Fruit fly (Drosophila melanogaster) whole organism, embryonic: Measurements from ENCODE around the gene CG31313.
A peak's percentile ranks its signal among the peaks of the same experiment; 100 is the strongest.

Experiments used
- Abd-B ChIP-seq: fragments of 200-800 bp; sonication (Bioruptor generic); optimal IDR thresholded peaks from 2 replicates; lab custom pipeline; 2018; ENCODE audit warnings: missing biosample characterization, mild to moderate bottlenecking, missing genetic modification characterization, moderate library complexity
- Aef1 ChIP-seq: fragments of 200-800 bp; sonication (Bioruptor generic); IDR thresholded peaks from 3 replicates; pipeline ENCODE4 v1.3.6; 2022; ENCODE audit warnings: missing biosample characterization, missing genetic modification characterization
- Bdp1 ChIP-seq: fragments of 200-800 bp; sonication (Bioruptor generic); optimal IDR thresholded peaks from 3 replicates; lab custom pipeline; 2016; ENCODE audit warnings: missing biosample characterization, missing genetic modification characterization
- Bgb ChIP-seq: fragments of 200-800 bp; sonication (Bioruptor generic); IDR thresholded peaks from 2 replicates; pipeline ENCODE4 v1.3.6; 2022; ENCODE audit warnings: missing biosample characterization, missing genetic modification characterization; ENCODE audit not compliant: partially characterized antibody
- CG1024 ChIP-seq: fragments of 200-800 bp; sonication (Bioruptor generic); IDR thresholded peaks from 2 replicates; pipeline ENCODE4 v1.3.6; 2022; ENCODE audit warnings: missing biosample characterization, missing genetic modification characterization
- CG11093 ChIP-seq: fragments of 200-800 bp; sonication (Bioruptor generic); IDR thresholded peaks from 3 replicates; pipeline ENCODE4 v1.3.6; 2022; ENCODE audit warnings: missing biosample characterization, missing genetic modification characterization
- CG11560 ChIP-seq: fragments of 200-800 bp; sonication (Bioruptor generic); IDR thresholded peaks from 3 replicates; pipeline ENCODE4 v1.3.6; 2022; ENCODE audit warnings: missing biosample characterization, missing genetic modification characterization
- CG12071 ChIP-seq: fragments of 200-800 bp; sonication (Bioruptor generic); optimal IDR thresholded peaks from 3 replicates; lab custom pipeline; 2018; ENCODE audit warnings: missing biosample characterization, mild to moderate bottlenecking, missing genetic modification characterization
- CG12104 ChIP-seq: fragments of 200-800 bp; sonication (Bioruptor generic); optimal IDR thresholded peaks from 3 replicates; lab custom pipeline; 2016; ENCODE audit warnings: missing biosample characterization, missing genetic modification characterization
- CG12155 ChIP-seq: fragments of 200-800 bp; sonication (Bioruptor generic); optimal IDR thresholded peaks from 3 replicates; lab custom pipeline; 2016; ENCODE audit warnings: missing biosample characterization, missing genetic modification characterization
- CG1233 ChIP-seq: fragments of 200-800 bp; sonication (Bioruptor generic); optimal IDR thresholded peaks from 4 replicates; lab custom pipeline; 2018; ENCODE audit warnings: missing biosample characterization, mild to moderate bottlenecking, missing genetic modification characterization
- CG12769 ChIP-seq: fragments of 200-800 bp; sonication (Bioruptor generic); optimal IDR thresholded peaks from 2 replicates; lab custom pipeline; 2019; ENCODE audit warnings: missing biosample characterization, mild to moderate bottlenecking, missing genetic modification characterization, moderate library complexity
- CG2678 ChIP-seq: fragments of 200-800 bp; sonication (Bioruptor generic); optimal IDR thresholded peaks from 3 replicates; lab custom pipeline; 2019; ENCODE audit warnings: missing biosample characterization, mild to moderate bottlenecking, missing genetic modification characterization, moderate library complexity
- CG31365 ChIP-seq: fragments of 200-800 bp; sonication (Bioruptor generic); optimal IDR thresholded peaks from 2 replicates; lab custom pipeline; 2018; ENCODE audit warnings: missing biosample characterization, mild to moderate bottlenecking, missing genetic modification characterization
- CG3726 ChIP-seq: fragments of 200-800 bp; sonication (Bioruptor generic); IDR thresholded peaks from 3 replicates; pipeline ENCODE4, ENCODE4 v1.3.6; 2022; ENCODE audit warnings: missing biosample characterization, missing genetic modification characterization
- CG4424 ChIP-seq: fragments of 200-800 bp; sonication (Bioruptor generic); optimal IDR thresholded peaks from 3 replicates; lab custom pipeline; 2016; ENCODE audit warnings: missing biosample characterization, missing genetic modification characterization
- CG4820 ChIP-seq: fragments of 200-800 bp; sonication (Bioruptor generic); optimal IDR thresholded peaks from 3 replicates; lab custom pipeline; 2016; ENCODE audit warnings: missing biosample characterization, missing genetic modification characterization
- CG4854 ChIP-seq: fragments of 200-800 bp; sonication (Bioruptor generic); optimal IDR thresholded peaks from 2 replicates; lab custom pipeline; 2016; ENCODE audit warnings: missing biosample characterization, missing genetic modification characterization, inconsistent platforms
- CG6683 ChIP-seq: fragments of 200-800 bp; sonication (Bioruptor generic); optimal IDR thresholded peaks from 2 replicates; lab custom pipeline; 2017; ENCODE audit warnings: missing biosample characterization, mild to moderate bottlenecking, missing genetic modification characterization, missing genetic modification reagents
- CG7556 ChIP-seq: fragments of 200-800 bp; sonication (Bioruptor generic); optimal IDR thresholded peaks from 2 replicates; lab custom pipeline; 2017; ENCODE audit warnings: missing biosample characterization, mild to moderate bottlenecking, missing genetic modification characterization
- CG8290 ChIP-seq, 3 experiments: fragments of 200-800 bp; sonication (Bioruptor generic); optimal IDR thresholded peaks; 2 replicates each; lab custom pipeline; 2016 to 2019; ENCODE audit warnings: missing biosample characterization in 3 of 3, missing genetic modification characterization in 3 of 3, mild to moderate bottlenecking in 2 of 3, moderate library complexity in 1 of 3
- Camta ChIP-seq: fragments of 200-800 bp; sonication (Bioruptor generic); optimal IDR thresholded peaks from 2 replicates; lab custom pipeline; 2016; ENCODE audit warnings: missing biosample characterization, missing genetic modification characterization
- CrebB ChIP-seq: fragments of 200-800 bp; sonication (Bioruptor generic); optimal IDR thresholded peaks from 3 replicates; lab custom pipeline; 2018; ENCODE audit warnings: missing biosample characterization, mild to moderate bottlenecking, missing genetic modification characterization
- Hand ChIP-seq: fragments of 200-800 bp; sonication (Bioruptor generic); optimal IDR thresholded peaks from 2 replicates; lab custom pipeline; 2017; ENCODE audit warnings: mild to moderate bottlenecking, missing biosample characterization, missing genetic modification reagents, missing genetic modification characterization
- Hr51 ChIP-seq, 2 experiments: fragments of 200-800 bp; sonication (Bioruptor generic); optimal IDR thresholded peaks; 2 replicates in 1 of 2; 3 replicates in 1 of 2; lab custom pipeline; 2016 to 2018; ENCODE audit warnings: missing biosample characterization in 2 of 2, missing genetic modification characterization in 2 of 2, mild to moderate bottlenecking in 1 of 2, moderate library complexity in 1 of 2
- Mrtf ChIP-seq: fragments of 200-800 bp; sonication (Bioruptor generic); IDR thresholded peaks from 3 replicates; pipeline ENCODE4 v1.3.6; 2022; ENCODE audit warnings: missing biosample characterization, missing genetic modification characterization
- NFAT ChIP-seq: fragments of 200-800 bp; sonication (Bioruptor generic); IDR thresholded peaks from 2 replicates; pipeline ENCODE4 v1.3.6; 2022; ENCODE audit warnings: missing biosample characterization, missing genetic modification characterization
- Nf-YB ChIP-seq: fragments of 200-800 bp; sonication (Bioruptor generic); optimal IDR thresholded peaks from 3 replicates; lab custom pipeline; 2019; ENCODE audit warnings: missing biosample characterization, mild to moderate bottlenecking, missing genetic modification characterization, moderate library complexity
- Rx ChIP-seq: fragments of 200-800 bp; sonication (Bioruptor generic); IDR thresholded peaks from 2 replicates; pipeline ENCODE4 v1.3.6; 2022; ENCODE audit warnings: missing biosample characterization, missing genetic modification characterization
- Xrp1 ChIP-seq: fragments of 200-800 bp; sonication (Bioruptor generic); IDR thresholded peaks from 2 replicates; pipeline ENCODE4 v1.3.6; 2022; ENCODE audit warnings: missing biosample characterization, missing genetic modification characterization
- amos ChIP-seq: fragments of 200-800 bp; sonication (Bioruptor generic); IDR thresholded peaks from 2 replicates; pipeline ENCODE4 v1.3.6; 2022; ENCODE audit warnings: missing biosample characterization, missing genetic modification characterization; ENCODE audit not compliant: partially characterized antibody
- bsh ChIP-seq, 2 experiments: fragments of 200-800 bp; sonication (Bioruptor generic); optimal IDR thresholded peaks; 2 replicates each; lab custom pipeline; 2017 to 2018; ENCODE audit warnings: mild to moderate bottlenecking in 2 of 2, missing biosample characterization in 2 of 2, missing genetic modification characterization in 2 of 2, moderate library complexity in 1 of 2
- chm ChIP-seq: fragments of 200-800 bp; sonication (Bioruptor generic); IDR thresholded peaks from 2 replicates; pipeline ENCODE4 v1.3.6; 2022; ENCODE audit warnings: missing biosample characterization, missing genetic modification characterization
- chn ChIP-seq: fragments of 200-800 bp; sonication (Bioruptor generic); optimal IDR thresholded peaks from 2 replicates; lab custom pipeline; 2016; ENCODE audit warnings: missing biosample characterization, missing genetic modification characterization
- fd102C ChIP-seq: fragments of 200-800 bp; sonication (Bioruptor generic); optimal IDR thresholded peaks from 2 replicates; lab custom pipeline; 2018; ENCODE audit warnings: missing biosample characterization, mild to moderate bottlenecking, missing genetic modification characterization, moderate library complexity
- gce ChIP-seq: fragments of 200-800 bp; sonication (Bioruptor generic); IDR thresholded peaks from 3 replicates; pipeline ENCODE4 v1.3.6; 2022; ENCODE audit warnings: missing biosample characterization, missing genetic modification characterization
- grau ChIP-seq: fragments of 200-800 bp; optimal IDR thresholded peaks from 3 replicates; lab custom pipeline; 2019; ENCODE audit warnings: missing biosample characterization, mild to moderate bottlenecking, missing genetic modification characterization, moderate library complexity
- hb ChIP-seq: fragments of 200-800 bp; sonication (Bioruptor generic); IDR thresholded peaks from 3 replicates; pipeline ENCODE4 v1.3.6; 2022; ENCODE audit warnings: missing biosample characterization, missing genetic modification characterization; ENCODE audit not compliant: partially characterized antibody
- insv ChIP-seq, 2 experiments: fragments of 200-800 bp; sonication (Bioruptor generic); optimal IDR thresholded peaks; 3 replicates each; lab custom pipeline; 2016 to 2018; ENCODE audit warnings: missing biosample characterization in 2 of 2, missing genetic modification characterization in 2 of 2
- lov ChIP-seq, 2 experiments: fragments of 200-800 bp in 1 of 2; fragments of >200 bp in 1 of 2; sonication (Bioruptor generic) in 1 of 2; IDR thresholded peaks in 1 of 2; optimal IDR thresholded peaks in 1 of 2; 2 replicates in 1 of 2; 3 replicates in 1 of 2; pipeline versions ENCODE4 v1.3.6 to Lab custom; 2017 to 2022; ENCODE audit warnings: missing biosample characterization in 1 of 2, missing genetic modification characterization in 1 of 2
- peb ChIP-seq: fragments of 200-800 bp; sonication (Bioruptor generic); IDR thresholded peaks from 2 replicates; pipeline ENCODE4 v1.3.6; 2022; ENCODE audit warnings: missing biosample characterization, missing genetic modification characterization
- pfk ChIP-seq: fragments of 200-800 bp; sonication (Bioruptor generic); optimal IDR thresholded peaks from 2 replicates; lab custom pipeline; 2018; ENCODE audit warnings: missing biosample characterization, mild to moderate bottlenecking, missing genetic modification characterization, moderate library complexity
- ranshi ChIP-seq: fragments of 200-800 bp; sonication (Bioruptor generic); IDR thresholded peaks from 2 replicates; pipeline ENCODE4 v1.3.6; 2022; ENCODE audit warnings: missing biosample characterization, missing genetic modification characterization
- stwl ChIP-seq: fragments of 200-800 bp; sonication (Bioruptor generic); optimal IDR thresholded peaks from 3 replicates; lab custom pipeline; 2018; ENCODE audit warnings: missing biosample characterization, mild to moderate bottlenecking, missing genetic modification characterization, moderate library complexity
- tap ChIP-seq: fragments of 200-800 bp; optimal IDR thresholded peaks from 3 replicates; lab custom pipeline; 2019; ENCODE audit warnings: missing biosample characterization, mild to moderate bottlenecking, missing genetic modification characterization, moderate library complexity
- vvl ChIP-seq: fragments of 200-800 bp; sonication (Bioruptor generic); IDR thresholded peaks from 2 replicates; pipeline ENCODE4 v1.3.6; 2022; ENCODE audit warnings: missing biosample characterization, missing genetic modification characterization
- yki ChIP-seq: fragments of >200 bp; optimal IDR thresholded peaks from 3 replicates; lab custom pipeline; 2018

CG31313 gene

DNA sequence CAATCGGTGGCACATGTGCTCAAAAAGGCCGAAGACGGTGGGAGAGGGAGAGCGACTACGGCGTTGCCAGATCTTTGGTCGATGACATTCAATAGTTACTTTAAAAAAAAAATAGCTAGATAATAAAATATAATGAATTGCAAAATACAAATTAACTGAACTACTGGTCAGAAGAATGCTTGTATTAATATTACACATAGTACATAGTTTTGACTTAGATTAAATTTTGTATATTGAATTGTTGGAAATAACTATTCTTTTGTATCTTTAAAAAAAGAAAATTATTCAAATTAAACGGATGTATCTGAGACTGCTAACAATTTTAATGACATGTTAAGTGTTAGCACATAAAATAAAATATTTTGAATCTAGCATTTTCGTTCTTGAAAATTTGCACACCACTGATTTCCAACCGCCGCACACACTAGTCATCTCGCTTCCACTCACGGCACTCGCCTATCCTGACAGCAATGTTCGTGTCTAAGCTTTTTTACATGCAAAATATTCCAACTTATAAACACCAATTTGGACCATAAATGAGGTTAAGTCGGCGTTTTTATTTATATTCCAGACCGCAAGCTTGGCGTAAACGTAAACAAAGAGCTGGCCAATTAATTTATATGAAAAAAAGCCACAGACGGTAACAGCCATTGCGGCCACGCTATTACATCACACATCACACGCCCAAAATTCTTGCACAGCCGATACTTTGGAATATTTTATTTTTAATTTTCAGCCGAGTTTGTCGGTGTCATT lies 7.9 kb upstream of the CG31313 start:
- TF ChIP-seq Abd-B (GFP tag; lab: Kevin White, UChicago) (peak; percentile 77), Bdp1 (GFP tag; lab: Kevin White, UChicago) (peak; percentile 30), bsh (GFP tag; optimal IDR thresholded peaks at IDR 0.05; lab: Kevin White, UChicago) (peak in 1 of 2 experiments; percentile 71), CG11560 (tag; lab: Robert Waterston, UW) (0 out of 3 replicates have a peak, but pooled peaks have one; percentile 48), vvl (GFP tag; lab: Robert Waterston, UW) (peak; percentile 58; the same call in 1 of the 2 replicates), fd102C (GFP tag; lab: Kevin White, UChicago) (no peak), CG4424 (GFP tag; lab: Kevin White, UChicago) (peak; percentile 83), CG12769 (tag; lab: Kevin White, UChicago) (no peak), lov (optimal IDR thresholded peaks at IDR 0.05; lab: Kevin White, UChicago) (no peak), lov (GFP tag; IDR thresholded peaks at IDR 0.05; lab: Robert Waterston, UW) (0 out of 3 replicates have a peak, but pooled peaks have one; percentile 21), CG4854 (GFP tag; lab: Kevin White, UChicago) (no peak), CG2678 (peak; percentile 88), CG7556 (peak; percentile 87), tap (tag; lab: Kevin White, UChicago) (peak; percentile 18), grau (tag; lab: Kevin White, UChicago) (peak; percentile 81), insv (GFP tag; optimal IDR thresholded peaks at IDR 0.05; lab: Kevin White, UChicago) (no peak), stwl (no peak), NFAT (GFP tag; lab: Robert Waterston, UW) (no peak), CG12104 (GFP tag; lab: Kevin White, UChicago) (peak; percentile 84), Nf-YB (GFP tag; lab: Kevin White, UChicago) (peak; percentile 65), CG8290 (GFP tag; optimal IDR thresholded peaks at IDR 0.05; lab: Kevin White, UChicago) (peak; percentile 70), CG8290 (tag; optimal IDR thresholded peaks at IDR 0.05; lab: Kevin White, UChicago) (peak; percentile 14 to 40), Mrtf (GFP tag; lab: Robert Waterston, UW) (peak; percentile 54; the same call in 1 of the 3 replicates), amos (no peak), CrebB (no peak), Xrp1 (GFP tag; lab: Robert Waterston, UW) (peak; percentile 71), pfk (GFP tag; lab: Kevin White, UChicago) (no peak), CG31365 (no peak), chn (GFP tag; lab: Kevin White, UChicago) (peak; percentile 54), Rx (GFP tag; lab: Robert Waterston, UW) (no peak; the same call in 1 of the 2 replicates), Aef1 (GFP tag; lab: Robert Waterston, UW) (peak; percentile 43; the same call in 1 of the 3 replicates), Camta (GFP tag; lab: Kevin White, UChicago) (peak; percentile 70), Hand (GFP tag; lab: Kevin White, UChicago) (peak; percentile 16), chm (GFP tag; lab: Robert Waterston, UW) (no peak; the same call in 1 of the 2 replicates), CG12071 (GFP tag; lab: Kevin White, UChicago) (no peak), Bgb (no peak), CG3726 (peak; percentile 75; the same call in 1 of the 3 replicates), gce (GFP tag; lab: Robert Waterston, UW) (no peak), CG12155 (GFP tag; lab: Kevin White, UChicago) (peak; percentile 79), CG1233 (GFP tag; lab: Kevin White, UChicago) (peak; percentile 80), hb (GFP tag; lab: Robert Waterston, UW) (no peak), CG1024 (GFP tag; lab: Robert Waterston, UW) (no peak; the same call in 1 of the 2 replicates), CG4820 (peak; percentile 67), ranshi (peak; percentile 52; the same call in 1 of the 2 replicates), Hr51 (GFP tag; optimal IDR thresholded peaks at IDR 0.05; lab: Kevin White, UChicago) (peak; percentile 35 to 80), peb (GFP tag; lab: Robert Waterston, UW) (0 out of 2 replicates have a peak, but pooled peaks have one; percentile 18), CG11093 (GFP tag; lab: Robert Waterston, UW) (peak; percentile 41; the same call in 1 of the 3 replicates), CG6683 (GFP tag; lab: Kevin White, UChicago) (peak; percentile 53), yki (no peak)
